Worm (Caenorhabditis elegans): Measurements from ENCODE around the gene T08G5.2.

- TF ChIP-seq ama-1 (optimal IDR thresholded peaks at IDR 0.05) (no peak), pes-1 (GFP tag; IDR thresholded peaks at IDR 0.05) (no peak), tbx-37 (GFP tag; conservative IDR thresholded peaks at IDR 0.05) (no peak), scrt-1 (GFP tag; IDR thresholded peaks at IDR 0.05) (no peak), hmg-4 (GFP tag; optimal IDR thresholded peaks at IDR 0.05) (no peak), ceh-36 (tag; optimal IDR thresholded peaks at IDR 0.05) (no peak), sea-1 (GFP tag; conservative IDR thresholded peaks at IDR 0.05) (no peak), hnd-1 (tag; optimal IDR thresholded peaks at IDR 0.05) (no peak), hmbx-1 (tag; optimal IDR thresholded peaks at IDR 0.05) (no peak), ets-7 (tag; optimal IDR thresholded peaks at IDR 0.05) (no peak), ceh-13 (GFP tag; optimal IDR thresholded peaks at IDR 0.05) (no peak), F13C5.2 (tag; optimal IDR thresholded peaks at IDR 0.05) (no peak), B0310.2 (tag; optimal IDR thresholded peaks at IDR 0.05) (no peak), tbx-11 (GFP tag; IDR thresholded peaks at IDR 0.05) (no peak)
These were observed 22.4 kb downstream of the T08G5.2 start for ce11 chrV:14003587-14004156.

Data from whole organism, early embryonic.